Fruit fly (Drosophila melanogaster): Measurements from ENCODE around the gene Task7.

Gene Task7

DNA sequence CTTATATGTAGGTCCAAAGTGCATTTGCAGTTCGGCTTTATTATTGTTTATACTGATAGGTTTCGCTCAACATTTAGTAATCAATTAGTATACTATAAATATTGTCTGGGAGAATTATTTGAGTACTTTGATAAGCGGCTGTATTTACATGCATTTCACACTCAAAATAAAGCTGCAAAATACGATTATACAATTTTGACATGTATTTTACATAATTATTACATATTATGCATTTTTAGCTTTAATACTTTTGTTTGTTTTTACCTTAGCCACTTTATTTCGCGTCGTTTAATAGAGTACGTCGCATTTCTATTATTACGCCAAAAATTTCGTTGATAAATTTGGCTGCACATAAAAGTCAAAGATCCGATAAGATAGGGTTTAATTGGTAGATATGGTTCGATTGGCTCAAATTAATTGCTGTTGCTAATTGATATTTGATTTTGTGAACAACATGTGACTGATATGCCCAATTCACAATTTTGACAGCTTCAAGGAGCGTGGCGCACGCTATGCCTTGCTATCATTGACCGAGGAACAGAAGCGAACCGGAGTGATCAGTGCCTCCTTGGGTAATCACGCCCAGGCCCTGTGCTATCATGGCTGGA is 46.1 kb downstream of the Task7 start:
- TF ChIP-seq Sin3A (optimal IDR thresholded peaks at IDR 0.05) (no peak), insv (optimal IDR thresholded peaks at IDR 0.05) (no peak), Myc (optimal IDR thresholded peaks at IDR 0.05) (no peak), ttk (optimal IDR thresholded peaks at IDR 0.05) (no peak), psq (optimal IDR thresholded peaks at IDR 0.05) (no peak), h (optimal IDR thresholded peaks at IDR 0.05) (no peak)

DNA sequence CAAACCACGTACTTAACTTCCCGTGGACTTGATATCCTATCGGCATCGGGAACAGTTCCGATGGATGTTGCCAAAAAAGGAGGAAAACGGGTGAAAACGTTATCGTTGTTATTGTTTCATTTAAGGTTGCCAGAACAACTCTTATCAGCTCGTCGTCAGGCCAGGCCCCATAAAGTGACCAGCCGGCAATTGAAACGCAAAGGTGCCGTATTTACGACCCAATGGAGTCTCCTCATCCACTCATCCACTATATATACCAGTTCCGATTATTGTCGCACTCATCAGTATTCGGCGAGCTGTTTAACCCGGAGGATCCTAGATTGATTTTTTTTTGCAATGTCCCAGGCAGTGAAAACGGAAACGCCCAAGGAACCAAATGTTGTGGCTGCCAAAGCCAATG is 47.0 kb downstream of the Task7 start, which contains the start of gene Srr:
Srr (plus strand) TSS at position 278 of the 400 bp plus-strand sequence.
- no peak for TF ChIP-seq Sin3A (optimal IDR thresholded peaks at IDR 0.05)

DNA sequence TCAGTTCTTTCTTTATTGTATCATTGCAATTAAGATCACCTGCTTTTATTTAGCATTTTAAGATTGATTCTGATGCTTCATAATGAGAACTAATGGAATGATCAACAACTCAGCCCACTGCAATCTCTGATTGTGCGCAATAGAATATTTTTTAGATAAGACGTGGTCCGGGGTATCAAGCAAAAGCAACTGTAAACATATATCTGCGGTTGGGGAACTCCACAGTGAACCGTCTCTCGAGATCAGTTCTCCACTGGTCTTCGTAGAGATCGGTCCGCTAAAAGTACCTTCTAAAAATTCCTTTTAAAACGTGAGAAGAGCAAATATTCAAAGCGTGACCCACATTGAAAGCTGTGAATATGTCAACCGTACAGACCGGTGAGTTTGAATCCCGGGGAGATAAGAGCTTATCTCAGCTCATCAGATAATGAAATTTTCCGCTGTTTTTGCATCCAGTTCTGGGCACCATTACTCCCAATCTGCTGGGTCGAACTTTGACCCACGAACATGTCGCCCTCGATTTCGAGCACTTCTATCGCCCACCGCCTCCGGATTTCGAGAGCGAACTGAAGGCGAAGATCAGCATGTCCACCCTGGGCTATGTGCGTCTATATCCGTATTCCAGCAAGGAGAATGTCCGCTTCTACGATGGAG is 48.9 kb downstream of the Task7 start, which contains the start of gene CG18473:
CG18473 (plus strand) TSS at position 240 of the 654 bp plus-strand sequence.
- no peak for TF ChIP-seq psq (optimal IDR thresholded peaks at IDR 0.05)
- TF ChIP-seq insv (optimal IDR thresholded peaks at IDR 0.05) = no peak
- TF ChIP-seq h (optimal IDR thresholded peaks at IDR 0.05) = no peak
- no peak for TF ChIP-seq ttk (optimal IDR thresholded peaks at IDR 0.05)
- TF ChIP-seq Sin3A (optimal IDR thresholded peaks at IDR 0.05) = no peak
- no peak for TF ChIP-seq Myc (optimal IDR thresholded peaks at IDR 0.05)

Data from Kc167 (cell line).